Fruit fly (Drosophila melanogaster): ENCODE results near the gene AP-1gamma.

Gene AP-1gamma

dm6 chrX:9132589-9133237 lies 24.2 kb downstream of the AP-1gamma start (continued):
- no peak for TF ChIP-seq hbn (GFP tag; IDR thresholded peaks at IDR 0.05; ENCODE audit: partially characterized antibody)
- no peak for TF ChIP-seq eyg (GFP tag; optimal IDR thresholded peaks at IDR 0.05)
- TF ChIP-seq Deaf1 (tag; optimal IDR thresholded peaks at IDR 0.05) = peak; percentile 2
- TF ChIP-seq Chrac-16 (GFP tag; optimal IDR thresholded peaks at IDR 0.05) = no peak
- TF ChIP-seq pros (GFP tag; optimal IDR thresholded peaks at IDR 0.05) = peak; percentile 29
- peak; percentile 77 for TF ChIP-seq odd (GFP tag; optimal IDR thresholded peaks at IDR 0.05)
- TF ChIP-seq pum (GFP tag; optimal IDR thresholded peaks at IDR 0.05) = no peak
- TF ChIP-seq ranshi (GFP tag; IDR thresholded peaks at IDR 0.05) = no peak
- peak; percentile 82 for TF ChIP-seq kni (GFP tag; optimal IDR thresholded peaks at IDR 0.05)
- peak; percentile 94 for TF ChIP-seq zf30C (GFP tag; optimal IDR thresholded peaks at IDR 0.05)
- TF ChIP-seq CG6791 (GFP tag; IDR thresholded peaks at IDR 0.05; ENCODE audit: partially characterized antibody) = peak; percentile 13; the same call in 1 of the 3 replicates
- TF ChIP-seq Hand (GFP tag; optimal IDR thresholded peaks at IDR 0.05) = no peak

- peak; percentile 53 for TF ChIP-seq zf30C (GFP tag; optimal IDR thresholded peaks at IDR 0.05)
- TF ChIP-seq insv (GFP tag; optimal IDR thresholded peaks at IDR 0.05) = peak in 1 of 2 experiments; percentile 83
- TF ChIP-seq cad (GFP tag; optimal IDR thresholded peaks at IDR 0.05) = peak; percentile 11
- TF ChIP-seq gro (GFP tag; optimal IDR thresholded peaks at IDR 0.05) = no peak
- peak; percentile 57 for TF ChIP-seq kni (GFP tag; optimal IDR thresholded peaks at IDR 0.05)
- no peak for TF ChIP-seq CG15011 (GFP tag; optimal IDR thresholded peaks at IDR 0.05)
- peak; percentile 37 for TF ChIP-seq sens (GFP tag)
- TF ChIP-seq CG5180 (GFP tag; optimal IDR thresholded peaks at IDR 0.05) = peak; percentile 37
- no peak for TF ChIP-seq br (optimal IDR thresholded peaks at IDR 0.05)
- TF ChIP-seq CG13894 (tag; optimal IDR thresholded peaks at IDR 0.05) = peak; percentile 37
- peak; percentile 8 for TF ChIP-seq CG1603 (tag; optimal IDR thresholded peaks at IDR 0.05)
- no peak for TF ChIP-seq vfl (GFP tag; optimal IDR thresholded peaks at IDR 0.05)
- peak in 1 of 2 experiments; percentile 12 for TF ChIP-seq Pdp1 (GFP tag; optimal IDR thresholded peaks at IDR 0.05)
- TF ChIP-seq crol (GFP tag; IDR thresholded peaks at IDR 0.05) = peak; percentile 17; the same call in 1 of the 2 replicates
- TF ChIP-seq grn (GFP tag; optimal IDR thresholded peaks at IDR 0.05) = peak; percentile 92
- TF ChIP-seq Deaf1 (tag; optimal IDR thresholded peaks at IDR 0.05) = peak; percentile 61
Observed at dm6 chrX:9133577-9134240, 25.2 kb downstream of the AP-1gamma start.

dm6 chrX:9134241-9134849 lies 25.9 kb downstream of the AP-1gamma start:
- TF ChIP-seq dm (GFP tag; optimal IDR thresholded peaks at IDR 0.05) (no peak), CG8388 (GFP tag; optimal IDR thresholded peaks at IDR 0.05) (peak; percentile 56), CG16863 (GFP tag; optimal IDR thresholded peaks at IDR 0.05) (no peak), maf-S (GFP tag; optimal IDR thresholded peaks at IDR 0.05) (no peak), CG4360 (GFP tag; IDR thresholded peaks at IDR 0.05) (peak; percentile 87), sr (GFP tag; IDR thresholded peaks at IDR 0.05) (peak; percentile 49; the same call in 1 of the 3 replicates), CG3065 (GFP tag; optimal IDR thresholded peaks at IDR 0.05) (peak; percentile 23), Dfd (GFP tag; optimal IDR thresholded peaks at IDR 0.05) (no peak), nom (GFP tag; optimal IDR thresholded peaks at IDR 0.05) (peak; percentile 53), cg (GFP tag; optimal IDR thresholded peaks at IDR 0.05) (peak; percentile 25)
